Worm (Caenorhabditis elegans) whole organism, early embryonic: Measurements from ENCODE around the gene T28C6.11.

ENCODE experiments used
- B0310.2 ChIP-seq: sonication (generic microtip); optimal IDR thresholded peaks from 2 replicates; lab custom pipeline; 2016; ENCODE audit warnings: mild to moderate bottlenecking, missing genetic modification characterization, missing compliant biosample characterization
- F13C5.2 ChIP-seq: sonication (generic microtip); optimal IDR thresholded peaks from 2 replicates; lab custom pipeline; 2017; ENCODE audit warnings: mild to moderate bottlenecking, missing genetic modification characterization, inconsistent platforms, missing compliant biosample characterization
- aly-1 ChIP-seq: sonication (generic microtip); optimal IDR thresholded peaks from 2 replicates; lab custom pipeline; 2016; ENCODE audit warnings: missing genetic modification characterization, missing compliant biosample characterization
- ama-1 ChIP-seq: fragments of 150-350 bp; optimal IDR thresholded peaks from 2 replicates; lab custom pipeline; 2014
- ceh-13 ChIP-seq: fragments of 200-800 bp; sonication (Bioruptor generic); optimal IDR thresholded peaks from 2 replicates; lab custom pipeline; 2018; ENCODE audit warnings: mild to moderate bottlenecking, missing genetic modification characterization, missing compliant biosample characterization
- ceh-36 ChIP-seq: sonication (generic microtip); optimal IDR thresholded peaks from 2 replicates; lab custom pipeline; 2016; ENCODE audit warnings: missing genetic modification characterization, inconsistent platforms, missing compliant biosample characterization
- ets-7 ChIP-seq: sonication (generic microtip); optimal IDR thresholded peaks from 2 replicates; lab custom pipeline; 2016; ENCODE audit warnings: missing genotype, missing genetic modification characterization, missing compliant biosample characterization
- flt-1 ChIP-seq: fragments of 200-800 bp; sonication (Bioruptor generic); IDR thresholded peaks from 2 replicates; pipeline ENCODE4 v1.3.6; 2022; ENCODE audit warnings: missing genetic modification characterization, missing compliant biosample characterization
- hmbx-1 ChIP-seq: sonication (generic microtip); optimal IDR thresholded peaks from 2 replicates; lab custom pipeline; 2016; ENCODE audit warnings: mild to moderate bottlenecking, missing genetic modification characterization, missing compliant biosample characterization
- hmg-4 ChIP-seq: fragments of 200-800 bp; sonication (Bioruptor generic); optimal IDR thresholded peaks from 2 replicates; lab custom pipeline; 2018; ENCODE audit warnings: mild to moderate bottlenecking, missing genetic modification characterization, missing compliant biosample characterization
- hnd-1 ChIP-seq: sonication (generic microtip); optimal IDR thresholded peaks from 2 replicates; lab custom pipeline; 2016; ENCODE audit warnings: missing genetic modification characterization, missing compliant biosample characterization
- pes-1 ChIP-seq: fragments of 200-800 bp; sonication (Bioruptor generic); IDR thresholded peaks from 2 replicates; pipeline ENCODE4 v1.3.6; 2022; ENCODE audit warnings: missing genetic modification reagents, missing genetic modification characterization, missing compliant biosample characterization
- scrt-1 ChIP-seq: fragments of 200-800 bp; sonication (Bioruptor generic); IDR thresholded peaks from 2 replicates; pipeline ENCODE4 v1.3.6; 2022; ENCODE audit warnings: missing genetic modification characterization, missing compliant biosample characterization
- sea-1 ChIP-seq: fragments of 200-800 bp; sonication (Bioruptor generic); conservative IDR thresholded peaks from 2 replicates; pipeline ENCODE4 v1.3.6; 2022; ENCODE audit warnings: missing genetic modification characterization, missing compliant biosample characterization
- tbx-11 ChIP-seq: fragments of 200-800 bp; sonication (Bioruptor generic); IDR thresholded peaks from 2 replicates; pipeline ENCODE4 v1.3.6; 2022; ENCODE audit warnings: missing genetic modification characterization, missing compliant biosample characterization
- tbx-37 ChIP-seq: fragments of 200-800 bp; sonication (Bioruptor generic); conservative IDR thresholded peaks from 2 replicates; pipeline ENCODE4 v1.3.6; 2022; ENCODE audit warnings: missing genetic modification reagents, missing genetic modification characterization, missing compliant biosample characterization
- tra-4 ChIP-seq: sonication (generic microtip); optimal IDR thresholded peaks from 2 replicates; lab custom pipeline; 2017; ENCODE audit warnings: missing genetic modification characterization, missing compliant biosample characterization

The T28C6.11 gene

DNA sequence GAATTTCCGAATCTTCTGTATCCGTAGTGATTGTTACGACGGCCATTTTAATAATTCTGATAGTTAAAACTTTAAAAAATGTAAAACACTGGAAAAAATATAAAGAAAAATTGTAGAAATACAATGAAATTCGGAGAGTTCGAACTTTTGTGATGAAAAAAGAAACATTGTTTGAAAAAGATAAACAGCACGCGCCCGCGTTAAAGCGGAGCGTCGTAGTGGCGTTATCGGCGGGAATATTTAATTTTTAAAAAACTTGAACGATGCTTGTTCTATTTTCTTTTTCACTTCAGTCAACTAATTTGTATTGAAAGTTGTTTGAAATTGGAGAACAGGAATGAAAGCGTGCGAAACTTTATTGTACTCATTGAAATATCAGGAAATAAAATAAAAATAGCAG, 29.6 kb upstream of the T28C6.11 start, which contains the start of gene npp-23:
TSS of gene npp-23 (minus strand) at position 56 of the 400 bp plus-strand sequence.
- no peak for TF ChIP-seq tra-4 (tag; lab: Kevin White, UChicago)
- no peak for TF ChIP-seq ceh-36
- TF ChIP-seq scrt-1 (GFP tag; lab: Robert Waterston, UW): no peak
- no peak for TF ChIP-seq ama-1 (lab: Kevin White, UChicago)
- TF ChIP-seq hmbx-1 (tag; lab: Kevin White, UChicago): no peak
- no peak for TF ChIP-seq sea-1 (GFP tag; lab: Robert Waterston, UW)
- TF ChIP-seq aly-1: no peak
- TF ChIP-seq ets-7: no peak
- no peak for TF ChIP-seq hnd-1 (tag; lab: Kevin White, UChicago)
- no peak for TF ChIP-seq pes-1 (GFP tag; lab: Robert Waterston, UW)
- TF ChIP-seq tbx-11: no peak
- no peak for TF ChIP-seq tbx-37 (GFP tag; lab: Robert Waterston, UW)
- TF ChIP-seq ceh-13 (GFP tag; lab: Kevin White, UChicago): no peak
- TF ChIP-seq hmg-4 (GFP tag; lab: Kevin White, UChicago): no peak
- TF ChIP-seq flt-1 (GFP tag; lab: Robert Waterston, UW): no peak
- TF ChIP-seq B0310.2 (tag; lab: Kevin White, UChicago): no peak

DNA sequence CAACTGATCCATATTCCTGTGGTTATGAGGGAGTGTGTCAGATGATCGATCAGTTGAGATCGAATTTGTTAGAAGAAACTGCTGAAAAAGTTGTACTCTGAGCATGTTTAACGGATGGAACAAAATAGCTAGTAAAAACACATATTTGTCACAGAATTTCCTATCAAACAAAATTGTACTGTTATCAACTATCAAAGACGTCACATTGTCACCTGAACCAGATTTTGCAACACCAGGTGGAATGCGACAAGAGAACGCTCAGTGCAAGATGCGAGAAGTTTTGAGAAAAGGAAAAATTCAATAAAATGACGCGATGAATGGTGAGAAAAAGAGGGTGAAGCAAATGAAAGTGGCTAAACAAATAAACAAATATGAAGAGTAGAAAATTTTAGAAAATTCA, 27.5 kb upstream of the T28C6.11 start:
- TF ChIP-seq ets-7 (no peak), F13C5.2 (tag; lab: Kevin White, UChicago) (no peak), hmbx-1 (tag; lab: Kevin White, UChicago) (no peak)

DNA sequence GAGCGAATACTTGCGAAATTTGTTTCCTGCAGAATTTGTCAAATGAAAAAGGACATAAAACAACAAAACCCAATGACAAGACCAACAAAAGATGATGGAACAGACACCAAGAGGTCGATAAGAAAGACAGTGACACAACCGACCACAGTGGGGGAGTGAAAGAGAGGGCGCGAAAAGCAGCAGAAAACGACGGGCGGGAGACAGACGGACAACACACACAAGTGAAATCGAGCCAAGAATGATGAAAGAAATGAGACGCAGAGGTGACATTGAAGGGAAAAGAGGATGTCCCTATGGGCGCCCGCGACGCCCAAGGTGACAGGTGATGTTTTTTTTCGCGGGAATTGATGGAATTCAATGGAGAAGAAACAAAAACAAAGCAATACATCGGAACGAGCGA, 26.0 kb upstream of the T28C6.11 start:
- TF ChIP-seq tbx-37 (GFP tag; lab: Robert Waterston, UW) (no peak), B0310.2 (tag; lab: Kevin White, UChicago) (no peak), sea-1 (GFP tag; lab: Robert Waterston, UW) (no peak), aly-1 (no peak), hmg-4 (GFP tag; lab: Kevin White, UChicago) (peak; percentile 30)

DNA sequence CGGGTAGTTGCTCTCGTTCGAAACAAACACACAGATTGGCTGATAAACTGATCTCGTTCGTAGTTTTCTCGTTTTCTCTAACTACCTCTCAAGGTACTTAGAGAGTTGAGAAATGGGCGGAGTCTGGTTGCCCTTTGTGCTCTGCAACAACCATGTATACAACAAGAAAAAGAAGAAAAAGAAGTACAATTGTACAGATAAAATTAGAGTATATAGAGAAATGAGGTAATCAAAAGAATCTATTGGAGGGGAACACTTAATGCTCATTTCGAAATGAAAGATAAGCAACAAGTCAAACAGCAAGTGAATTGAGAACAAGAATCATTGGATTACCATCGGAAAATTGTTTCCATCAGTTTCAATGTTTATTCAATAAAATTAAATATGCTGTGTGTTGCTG, 25.3 kb upstream of the T28C6.11 start, which contains the start of gene C09G9.1:
TSS of gene C09G9.1 (minus strand) at position 143 of the 400 bp plus-strand sequence.
- no peak for TF ChIP-seq sea-1 (GFP tag; lab: Robert Waterston, UW)
- TF ChIP-seq aly-1: no peak

DNA sequence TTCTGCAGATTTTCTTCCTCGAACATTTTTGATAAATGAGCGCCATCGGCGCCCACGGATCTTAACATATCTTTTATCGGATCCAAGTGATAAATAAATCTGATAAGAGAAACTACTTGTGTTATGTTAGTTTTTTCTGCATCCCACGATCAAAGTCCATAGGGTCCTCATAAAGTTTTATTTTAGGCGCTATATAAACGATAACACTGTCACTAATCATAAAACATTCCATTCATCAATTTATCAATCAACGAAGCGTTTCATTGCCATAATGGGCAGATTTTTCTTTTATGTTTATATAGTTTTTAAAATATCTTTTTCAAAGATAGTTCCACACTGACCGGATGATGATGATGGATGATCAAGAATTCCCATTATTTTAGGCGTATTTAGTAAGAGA, 24.6 kb upstream of the T28C6.11 start:
- TF ChIP-seq tbx-11 (no peak), hnd-1 (tag; lab: Kevin White, UChicago) (no peak), flt-1 (GFP tag; lab: Robert Waterston, UW) (no peak), tra-4 (tag; lab: Kevin White, UChicago) (no peak), scrt-1 (GFP tag; lab: Robert Waterston, UW) (no peak), hmbx-1 (tag; lab: Kevin White, UChicago) (no peak), ets-7 (no peak), F13C5.2 (tag; lab: Kevin White, UChicago) (no peak), aly-1 (no peak)

DNA sequence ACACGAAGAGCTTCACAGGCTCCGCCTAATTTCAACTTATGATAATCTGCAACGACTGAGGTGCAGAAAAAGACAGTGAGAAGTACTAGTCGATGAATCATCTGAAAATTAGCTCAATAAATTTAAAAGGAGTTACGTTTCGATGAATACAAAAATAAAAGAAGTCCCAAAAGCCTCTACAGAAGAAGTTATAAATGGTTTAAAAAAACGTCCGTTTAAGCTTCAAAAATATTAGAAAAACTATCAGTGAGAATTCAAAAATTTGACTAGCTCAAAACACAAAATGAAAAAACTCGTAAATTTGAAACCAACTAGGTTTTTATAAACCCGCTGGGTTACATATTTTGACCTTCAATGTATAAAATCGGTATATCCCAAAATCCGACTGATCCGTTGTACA, 15.9 kb upstream of the T28C6.11 start, which contains the start of gene T11B7.5:
TSS of gene T11B7.5 (minus strand) at position 101 of the 400 bp plus-strand sequence.
- no peak for TF ChIP-seq hmg-4 (GFP tag; lab: Kevin White, UChicago)
- TF ChIP-seq tbx-37 (GFP tag; lab: Robert Waterston, UW): no peak
- TF ChIP-seq ceh-36: no peak
- TF ChIP-seq ama-1 (lab: Kevin White, UChicago): no peak
- no peak for TF ChIP-seq scrt-1 (GFP tag; lab: Robert Waterston, UW)
- no peak for TF ChIP-seq pes-1 (GFP tag; lab: Robert Waterston, UW)
- TF ChIP-seq hnd-1 (tag; lab: Kevin White, UChicago): no peak
- no peak for TF ChIP-seq tra-4 (tag; lab: Kevin White, UChicago)
- no peak for TF ChIP-seq flt-1 (GFP tag; lab: Robert Waterston, UW)
- no peak for TF ChIP-seq sea-1 (GFP tag; lab: Robert Waterston, UW)
- TF ChIP-seq ets-7: no peak
- TF ChIP-seq ceh-13 (GFP tag; lab: Kevin White, UChicago): no peak
- no peak for TF ChIP-seq tbx-11

DNA sequence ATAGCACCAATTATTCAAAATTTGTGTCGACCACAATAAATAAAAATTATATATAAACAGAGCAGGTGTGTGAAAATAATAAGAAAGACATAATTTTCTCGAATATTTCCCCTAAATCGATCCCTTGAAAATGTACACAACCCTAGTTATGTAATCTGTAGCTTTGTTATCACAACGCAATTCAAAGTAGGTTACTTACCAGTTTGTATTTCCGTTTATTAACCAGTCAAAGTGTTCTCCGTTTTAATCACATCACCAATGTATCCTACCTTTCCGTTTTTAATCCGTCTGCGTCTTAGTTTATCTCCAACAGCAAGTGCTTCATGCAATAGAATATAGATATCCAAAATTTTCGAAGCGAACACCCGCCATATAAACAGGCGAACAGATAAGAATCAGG, 13.2 kb upstream of the T28C6.11 start:
- TF ChIP-seq ceh-36: no peak
- TF ChIP-seq tbx-11: no peak
- TF ChIP-seq tra-4 (tag; lab: Kevin White, UChicago): no peak
- TF ChIP-seq B0310.2 (tag; lab: Kevin White, UChicago): no peak
- no peak for TF ChIP-seq hmbx-1 (tag; lab: Kevin White, UChicago)
- TF ChIP-seq scrt-1 (GFP tag; lab: Robert Waterston, UW): no peak
- no peak for TF ChIP-seq ceh-13 (GFP tag; lab: Kevin White, UChicago)
- TF ChIP-seq ama-1 (lab: Kevin White, UChicago): no peak
- no peak for TF ChIP-seq aly-1
- TF ChIP-seq tbx-37 (GFP tag; lab: Robert Waterston, UW): no peak
- TF ChIP-seq hmg-4 (GFP tag; lab: Kevin White, UChicago): no peak
- no peak for TF ChIP-seq F13C5.2 (tag; lab: Kevin White, UChicago)
- TF ChIP-seq pes-1 (GFP tag; lab: Robert Waterston, UW): no peak
- no peak for TF ChIP-seq sea-1 (GFP tag; lab: Robert Waterston, UW)
- TF ChIP-seq hnd-1 (tag; lab: Kevin White, UChicago): no peak
- no peak for TF ChIP-seq flt-1 (GFP tag; lab: Robert Waterston, UW)
- no peak for TF ChIP-seq ets-7

DNA sequence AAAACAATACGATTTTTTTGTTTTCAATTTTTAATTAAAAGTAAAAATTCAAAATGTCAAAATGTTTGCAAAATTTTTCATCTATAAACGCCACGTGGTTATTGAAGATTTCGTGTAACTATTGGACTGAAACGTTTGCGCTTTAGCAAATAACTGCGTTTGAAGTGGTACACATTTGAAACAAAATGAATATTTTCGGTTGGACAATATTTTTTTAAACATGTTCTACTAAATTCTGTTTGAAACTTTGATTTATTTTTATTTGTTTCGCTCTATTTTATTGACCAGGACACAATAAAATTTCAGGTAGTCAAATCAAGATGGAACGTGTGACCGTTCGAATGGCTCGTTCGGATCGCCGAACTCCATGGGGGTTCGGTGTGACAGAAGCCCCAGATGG, 12.1 kb upstream of the T28C6.11 start, which contains the start of gene alp-1:
TSS of gene alp-1 (plus strand) at position 301 of the 400 bp plus-strand sequence.
- no peak for TF ChIP-seq aly-1
- no peak for TF ChIP-seq flt-1 (GFP tag; lab: Robert Waterston, UW)
- TF ChIP-seq B0310.2 (tag; lab: Kevin White, UChicago): no peak
- TF ChIP-seq ets-7: no peak
- no peak for TF ChIP-seq sea-1 (GFP tag; lab: Robert Waterston, UW)
